Worm (Caenorhabditis elegans) whole organism, young adult: Measurements from ENCODE around the gene F26A1.1.

Experiments used
- B0019.2 ChIP-seq: fragments of 200-800 bp; sonication (Bioruptor generic); conservative IDR thresholded peaks from 2 replicates; pipeline ENCODE4 v1.3.6; 2022; ENCODE audit warnings: missing genetic modification reagents, missing genetic modification characterization, missing compliant biosample characterization
- B0336.3 ChIP-seq: fragments of 200-800 bp; sonication (Bioruptor generic); IDR thresholded peaks from 2 replicates; pipeline ENCODE4 v1.3.6; 2022; ENCODE audit warnings: missing genetic modification characterization, missing compliant biosample characterization
- C17E4.6 ChIP-seq: fragments of 200-800 bp; sonication (Bioruptor generic); IDR thresholded peaks from 2 replicates; pipeline ENCODE4 v1.3.6; 2022; ENCODE audit warnings: missing genetic modification reagents, missing genetic modification characterization, missing compliant biosample characterization
- F10E7.11 ChIP-seq: sonication (generic microtip); optimal IDR thresholded peaks from 2 replicates; lab custom pipeline; 2017; ENCODE audit warnings: mild to moderate bottlenecking, missing genetic modification characterization, moderate library complexity, missing compliant biosample characterization
- F22D6.2 ChIP-seq: sonication (generic microtip); optimal IDR thresholded peaks from 2 replicates; lab custom pipeline; 2016; ENCODE audit warnings: mild to moderate bottlenecking, missing genetic modification characterization, missing compliant biosample characterization
- F23B12.7 ChIP-seq: sonication (generic microtip); optimal IDR thresholded peaks from 2 replicates; lab custom pipeline; 2017; ENCODE audit warnings: missing genetic modification characterization, mild to moderate bottlenecking, missing compliant biosample characterization, antibody characterized with exemption, moderate library complexity; ENCODE audit not compliant: insufficient read depth
- F33H1.4 ChIP-seq: fragments of 200-800 bp; sonication (Bioruptor generic); IDR thresholded peaks from 2 replicates; pipeline ENCODE4 v1.3.6; 2022; ENCODE audit warnings: missing genetic modification reagents, missing genetic modification characterization, missing compliant biosample characterization
- F52B5.7 ChIP-seq: sonication (generic microtip); optimal IDR thresholded peaks from 2 replicates; lab custom pipeline; 2016; ENCODE audit warnings: mild to moderate bottlenecking, missing genetic modification characterization, missing compliant biosample characterization
- F57A8.1 ChIP-seq: fragments of 200-800 bp; sonication (Bioruptor generic); optimal IDR thresholded peaks from 2 replicates; lab custom pipeline; 2018; ENCODE audit warnings: mild to moderate bottlenecking, missing genetic modification characterization, moderate library complexity, missing compliant biosample characterization
- K11D2.4 ChIP-seq: fragments of 200-800 bp; sonication (Bioruptor generic); IDR thresholded peaks from 2 replicates; pipeline ENCODE4 v1.3.6; 2022; ENCODE audit warnings: missing genetic modification reagents, missing genetic modification characterization, missing compliant biosample characterization
- K12H6.12 ChIP-seq: fragments of 200-800 bp; sonication (Bioruptor generic); optimal IDR thresholded peaks from 2 replicates; lab custom pipeline; 2018; ENCODE audit warnings: mild to moderate bottlenecking, missing genetic modification characterization, missing compliant biosample characterization
- Y53G8AR.9 ChIP-seq: fragments of 200-800 bp; sonication (Bioruptor generic); conservative IDR thresholded peaks from 2 replicates; pipeline ENCODE4 v1.3.6; 2022; ENCODE audit warnings: missing genetic modification reagents, missing genetic modification characterization, missing compliant biosample characterization
- Y67H2A.10 ChIP-seq: fragments of 200-800 bp; sonication (Bioruptor generic); conservative IDR thresholded peaks from 2 replicates; pipeline ENCODE4 v1.3.6; 2022; ENCODE audit warnings: missing genetic modification reagents, missing genetic modification characterization, missing compliant biosample characterization
- ama-1 ChIP-seq, 3 experiments: fragments of 150-350 bp in 1 of 3; sonication (generic microtip) in 2 of 3; optimal IDR thresholded peaks; 2 replicates each; lab custom pipeline; 2014 to 2018; ENCODE audit warnings: missing biosample characterization in 2 of 3, missing genetic modification characterization in 2 of 3, missing genetic modification reagents in 2 of 3
- aptf-3 ChIP-seq: fragments of 200-800 bp; sonication (Bioruptor generic); IDR thresholded peaks from 2 replicates; pipeline ENCODE4 v1.3.6; 2022; ENCODE audit warnings: missing genetic modification characterization, missing compliant biosample characterization
- bed-1 ChIP-seq: fragments of 200-800 bp; sonication (Bioruptor generic); IDR thresholded peaks from 2 replicates; pipeline ENCODE4 v1.3.6; 2022; ENCODE audit warnings: missing genetic modification reagents, missing genetic modification characterization, missing compliant biosample characterization
- ccch-3 ChIP-seq: fragments of 200-800 bp; sonication (Bioruptor generic); optimal IDR thresholded peaks from 2 replicates; lab custom pipeline; 2018; ENCODE audit warnings: mild to moderate bottlenecking, missing genetic modification characterization, missing compliant biosample characterization
- cebp-1 ChIP-seq, 2 experiments: fragments of 200-800 bp in 1 of 2; sonication (Bioruptor generic) in 1 of 2; sonication (generic microtip) in 1 of 2; IDR thresholded peaks in 1 of 2; optimal IDR thresholded peaks in 1 of 2; 2 replicates each; pipeline versions ENCODE4 v1.3.6 to Lab custom; 2017 to 2022; ENCODE audit warnings: missing compliant biosample characterization in 2 of 2, missing genetic modification characterization in 2 of 2, mild to moderate bottlenecking in 1 of 2, missing genetic modification reagents in 1 of 2, moderate library complexity in 1 of 2
- ceh-58 ChIP-seq: fragments of 200-800 bp; sonication (Bioruptor generic); IDR thresholded peaks from 2 replicates; pipeline ENCODE4 v1.3.6; 2022; ENCODE audit warnings: missing genetic modification characterization, missing compliant biosample characterization
- dpl-1 ChIP-seq: fragments of 150-350 bp; optimal IDR thresholded peaks from 2 replicates; lab custom pipeline; 2014; ENCODE audit warnings: missing biosample characterization, missing genetic modification reagents, missing genetic modification characterization
- egl-18 ChIP-seq: fragments of 200-800 bp; sonication (Bioruptor generic); IDR thresholded peaks from 2 replicates; pipeline ENCODE4 v1.3.6; 2022; ENCODE audit warnings: missing genetic modification reagents, missing genetic modification characterization, missing compliant biosample characterization
- egrh-3 ChIP-seq: fragments of 200-800 bp; sonication (Bioruptor generic); IDR thresholded peaks from 2 replicates; pipeline ENCODE4 v1.3.6; 2022; ENCODE audit warnings: missing genetic modification reagents, missing genetic modification characterization, missing compliant biosample characterization
- ekl-4 ChIP-seq: fragments of 200-800 bp; sonication (Bioruptor generic); IDR thresholded peaks from 2 replicates; pipeline ENCODE4 v1.3.6; 2022; ENCODE audit warnings: missing genetic modification reagents, missing genetic modification characterization, missing compliant biosample characterization
- ets-4 ChIP-seq: fragments of 200-800 bp; sonication (Bioruptor generic); optimal IDR thresholded peaks from 2 replicates; lab custom pipeline; 2018; ENCODE audit warnings: mild to moderate bottlenecking, missing genetic modification characterization, missing compliant biosample characterization
- hlh-12 ChIP-seq: sonication (generic microtip); optimal IDR thresholded peaks from 2 replicates; lab custom pipeline; 2016; ENCODE audit warnings: missing genetic modification characterization, missing compliant biosample characterization
- hlh-26 ChIP-seq: fragments of 200-800 bp; sonication (Bioruptor generic); conservative IDR thresholded peaks from 2 replicates; pipeline ENCODE4 v1.3.6; 2022; ENCODE audit warnings: missing genetic modification reagents, missing genetic modification characterization, missing compliant biosample characterization
- hsf-1 ChIP-seq: fragments of 200-800 bp; sonication (Bioruptor generic); IDR thresholded peaks from 2 replicates; pipeline ENCODE4 v1.3.6; 2022; ENCODE audit warnings: missing genetic modification reagents, missing genetic modification characterization, missing compliant biosample characterization
- lag-1 ChIP-seq: fragments of 200-800 bp; sonication (Bioruptor generic); IDR thresholded peaks from 2 replicates; pipeline ENCODE4 v1.3.6; 2022; ENCODE audit warnings: missing genetic modification reagents, missing genetic modification characterization, missing compliant biosample characterization
- let-607 ChIP-seq, 2 experiments: fragments of 200-800 bp in 1 of 2; sonication (Bioruptor generic) in 1 of 2; sonication (generic microtip) in 1 of 2; optimal IDR thresholded peaks; 2 replicates each; lab custom pipeline; 2016 to 2018; ENCODE audit warnings: mild to moderate bottlenecking in 2 of 2, missing compliant biosample characterization in 2 of 2, missing genetic modification characterization in 2 of 2, moderate library complexity in 2 of 2, missing genotype in 1 of 2
- lin-40 ChIP-seq: sonication (generic microtip); optimal IDR thresholded peaks from 2 replicates; lab custom pipeline; 2016; ENCODE audit warnings: missing genetic modification characterization, mild to moderate bottlenecking, missing compliant biosample characterization, missing genotype, missing genetic modification reagents
- lin-54 ChIP-seq: fragments of 200-800 bp; sonication (Bioruptor generic); optimal IDR thresholded peaks from 2 replicates; lab custom pipeline; 2018; ENCODE audit warnings: mild to moderate bottlenecking, missing genetic modification characterization, missing compliant biosample characterization
- lir-1 ChIP-seq: fragments of 200-800 bp; sonication (Bioruptor generic); conservative IDR thresholded peaks from 2 replicates; pipeline ENCODE4 v1.3.6; 2022; ENCODE audit warnings: missing genetic modification reagents, missing genetic modification characterization, missing compliant biosample characterization
- madf-10 ChIP-seq: sonication (generic microtip); optimal IDR thresholded peaks from 2 replicates; lab custom pipeline; 2016; ENCODE audit warnings: mild to moderate bottlenecking, missing genetic modification characterization, missing compliant biosample characterization
- madf-6 ChIP-seq: fragments of 200-800 bp; sonication (Bioruptor generic); IDR thresholded peaks from 2 replicates; pipeline ENCODE4 v1.3.6; 2022; ENCODE audit warnings: missing genetic modification reagents, missing genetic modification characterization, missing compliant biosample characterization
- mes-4 ChIP-seq: sonication (generic microtip); optimal IDR thresholded peaks from 2 replicates; lab custom pipeline; 2016; ENCODE audit warnings: missing genotype, missing genetic modification characterization, missing compliant biosample characterization
- nfya-2 ChIP-seq: fragments of 200-800 bp; sonication (Bioruptor generic); IDR thresholded peaks from 2 replicates; pipeline ENCODE4 v1.3.6; 2022; ENCODE audit warnings: missing genetic modification reagents, missing genetic modification characterization, missing compliant biosample characterization
- nhr-80 ChIP-seq: sonication (generic microtip); optimal IDR thresholded peaks from 2 replicates; lab custom pipeline; 2016; ENCODE audit warnings: missing genetic modification characterization, missing compliant biosample characterization
- pha-4 ChIP-seq: fragments of 150-350 bp; sonication (generic microtip); optimal IDR thresholded peaks from 2 replicates; lab custom pipeline; 2014; ENCODE audit warnings: missing biosample characterization, missing genetic modification reagents, missing genetic modification characterization
- rcor-1 ChIP-seq: fragments of 200-800 bp; sonication (Bioruptor generic); IDR thresholded peaks from 2 replicates; pipeline ENCODE4 v1.3.6; 2022; ENCODE audit warnings: missing genetic modification reagents, missing genetic modification characterization, missing compliant biosample characterization
- rec-8 ChIP-seq, 2 experiments: sonication (generic microtip); optimal IDR thresholded peaks; 2 replicates each; lab custom pipeline; 2016; ENCODE audit warnings: mild to moderate bottlenecking in 2 of 2, missing genetic modification characterization in 2 of 2, missing genetic modification reagents in 2 of 2, missing genotype in 2 of 2, missing biosample characterization in 1 of 2, missing compliant biosample characterization in 1 of 2, moderate library complexity in 1 of 2
- rpc-1 ChIP-seq, 2 experiments: fragments of 150-350 bp in 1 of 2; sonication (generic microtip) in 1 of 2; optimal IDR thresholded peaks; 2 replicates each; lab custom pipeline; 2014 to 2018; ENCODE audit warnings: missing biosample characterization in 1 of 2, missing genetic modification characterization in 1 of 2, missing genetic modification reagents in 1 of 2, missing genotype in 1 of 2
- sdz-38 ChIP-seq: sonication (generic microtip); optimal IDR thresholded peaks from 2 replicates; lab custom pipeline; 2016; ENCODE audit warnings: missing genotype, missing genetic modification characterization, missing compliant biosample characterization
- snpc-1.3 ChIP-seq: sonication (generic microtip); optimal IDR thresholded peaks from 2 replicates; lab custom pipeline; 2017; ENCODE audit warnings: missing genetic modification characterization, mild to moderate bottlenecking, missing compliant biosample characterization, antibody characterized with exemption, moderate library complexity, missing genotype, missing genetic modification reagents; ENCODE audit not compliant: insufficient read depth
- tbp1 ChIP-seq: fragments of 200-800 bp; sonication (Bioruptor generic); optimal IDR thresholded peaks from 2 replicates; lab custom pipeline; 2018; ENCODE audit warnings: mild to moderate bottlenecking, missing genetic modification characterization, missing compliant biosample characterization
- zfh-2 ChIP-seq: fragments of 200-800 bp; sonication (Bioruptor generic); conservative IDR thresholded peaks from 2 replicates; pipeline ENCODE4 v1.3.6; 2022; ENCODE audit warnings: missing genetic modification reagents, missing genetic modification characterization, missing compliant biosample characterization
- zim-3 ChIP-seq: sonication (generic microtip); optimal IDR thresholded peaks from 2 replicates; lab custom pipeline; 2017; ENCODE audit warnings: mild to moderate bottlenecking, missing genetic modification characterization, moderate library complexity, missing compliant biosample characterization
- ztf-18 ChIP-seq: sonication (generic microtip); optimal IDR thresholded peaks from 2 replicates; lab custom pipeline; 2016; ENCODE audit warnings: missing genotype, mild to moderate bottlenecking, missing genetic modification characterization, missing compliant biosample characterization

Gene F26A1.1

ce11 chrIII:4899728-4900127 lies 49.4 kb downstream of the F26A1.1 start (continued):
- TF ChIP-seq Y53G8AR.9 (GFP tag; lab: Robert Waterston, UW) (peak; percentile 96), hsf-1 (GFP tag; lab: Robert Waterston, UW) (peak; percentile 75), egl-18 (peak; percentile 94), ama-1 (optimal IDR thresholded peaks at IDR 0.05; lab: Kevin White, UChicago) (no peak), ama-1 (GFP tag; optimal IDR thresholded peaks at IDR 0.05; lab: Kevin White, UChicago) (no peak), snpc-1.3 (tag; lab: Kevin White, UChicago) (no peak), Y67H2A.10 (peak; percentile 89), C17E4.6 (GFP tag; lab: Robert Waterston, UW) (peak; percentile 87), lin-40 (tag; lab: Kevin White, UChicago) (peak; percentile 99), lin-54 (GFP tag; lab: Kevin White, UChicago) (peak; percentile 96), ztf-18 (tag; lab: Kevin White, UChicago) (peak; percentile 87), lir-1 (GFP tag; lab: Robert Waterston, UW) (peak; percentile 96), let-607 (tag; optimal IDR thresholded peaks at IDR 0.05; lab: Kevin White, UChicago) (peak; percentile 94 to 95), nhr-80 (tag; lab: Kevin White, UChicago) (peak; percentile 99), hlh-12 (tag; lab: Kevin White, UChicago) (no peak), B0019.2 (peak; percentile 71), tbp1 (GFP tag; lab: Kevin White, UChicago) (peak; percentile 77), bed-1 (GFP tag; lab: Robert Waterston, UW) (peak; percentile 86; the same call in 1 of the 2 replicates), F23B12.7 (tag; lab: Kevin White, UChicago) (peak; percentile 41), rec-8 (tag; optimal IDR thresholded peaks at IDR 0.05; lab: Kevin White, UChicago) (no peak), mes-4 (tag; lab: Kevin White, UChicago) (no peak), F22D6.2 (tag; lab: Kevin White, UChicago) (peak; percentile 93), zfh-2 (GFP tag; lab: Robert Waterston, UW) (peak; percentile 100), F57A8.1 (GFP tag; lab: Kevin White, UChicago) (peak; percentile 22), nfya-2 (no peak), hlh-26 (GFP tag; lab: Robert Waterston, UW) (no peak), aptf-3 (no peak), ccch-3 (GFP tag; lab: Kevin White, UChicago) (no peak), sdz-38 (no peak), pha-4 (tag; lab: Kevin White, UChicago) (peak; percentile 84), madf-6 (GFP tag; lab: Robert Waterston, UW) (peak; percentile 78), lag-1 (peak; percentile 86; the same call in 1 of the 2 replicates), zim-3 (tag; lab: Kevin White, UChicago) (peak; percentile 64), rpc-1 (optimal IDR thresholded peaks at IDR 0.05; lab: Kevin White, UChicago) (no peak), rpc-1 (tag; optimal IDR thresholded peaks at IDR 0.05; lab: Kevin White, UChicago) (no peak), F10E7.11 (tag; lab: Kevin White, UChicago) (peak; percentile 80), ekl-4 (GFP tag; lab: Robert Waterston, UW) (peak; percentile 98), B0336.3 (GFP tag; lab: Robert Waterston, UW) (peak; percentile 100), egrh-3 (GFP tag; lab: Robert Waterston, UW) (peak; percentile 70), ceh-58 (GFP tag; lab: Robert Waterston, UW) (peak; percentile 84; the same call in 1 of the 2 replicates), F33H1.4 (GFP tag; lab: Robert Waterston, UW) (peak; percentile 78), K11D2.4 (GFP tag; lab: Robert Waterston, UW) (peak; percentile 98), ets-4 (GFP tag; lab: Kevin White, UChicago) (peak; percentile 99), K12H6.12 (tag; lab: Kevin White, UChicago) (peak; percentile 100), dpl-1 (GFP tag; lab: Kevin White, UChicago) (peak; percentile 32), rcor-1 (GFP tag; lab: Robert Waterston, UW) (peak; percentile 96), madf-10 (tag; lab: Kevin White, UChicago) (peak; percentile 95), cebp-1 (GFP tag; IDR thresholded peaks at IDR 0.05; lab: Robert Waterston, UW) (peak; percentile 87), cebp-1 (tag; optimal IDR thresholded peaks at IDR 0.05; lab: Kevin White, UChicago) (peak; percentile 98), F52B5.7 (peak; percentile 95)
